Fruit fly (Drosophila melanogaster): ENCODE results near the gene CG31021.

The CG31021 gene

DNA sequence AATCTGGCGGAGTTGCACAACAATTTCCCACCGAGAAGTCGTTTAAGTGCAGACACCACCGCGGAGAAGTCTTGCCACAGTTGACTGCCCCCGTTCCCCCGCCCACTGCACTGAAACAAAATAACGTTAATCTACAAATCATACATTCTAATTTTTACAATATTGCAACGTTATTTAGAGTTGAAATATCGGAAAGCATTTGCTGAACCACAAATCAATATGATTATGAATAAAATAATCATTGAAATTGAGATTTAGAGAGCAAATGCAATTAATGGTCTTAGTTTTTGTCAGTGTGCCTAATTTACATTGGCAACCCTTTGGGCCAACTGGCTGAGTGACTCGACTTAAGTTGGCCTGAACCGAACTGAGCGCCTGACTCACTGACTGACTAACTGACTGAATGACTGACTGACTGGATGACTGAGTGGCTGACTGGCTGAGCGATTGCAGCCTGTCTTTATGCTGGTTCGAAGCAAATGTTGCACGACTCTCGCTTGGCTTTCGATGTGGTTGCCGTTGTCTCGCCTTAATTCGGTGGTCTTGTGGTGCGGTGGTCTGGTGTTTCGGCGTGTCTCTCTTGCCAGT lies 31.4 kb upstream of the CG31021 start:
- peak; percentile 80 for TF ChIP-seq psq (GFP tag; optimal IDR thresholded peaks at IDR 0.05)
- peak; percentile 37 for TF ChIP-seq Dif (GFP tag; optimal IDR thresholded peaks at IDR 0.05; ENCODE audit: partially characterized antibody)
- no peak for TF ChIP-seq Abd-B (GFP tag; optimal IDR thresholded peaks at IDR 0.05)
- no peak for TF ChIP-seq N (GFP tag; optimal IDR thresholded peaks at IDR 0.05)
- peak; percentile 88 for TF ChIP-seq dmrt93B (GFP tag; optimal IDR thresholded peaks at IDR 0.05)
- peak; percentile 71 for TF ChIP-seq CG9705 (GFP tag; optimal IDR thresholded peaks at IDR 0.05)
- peak; percentile 27 for TF ChIP-seq Rel (GFP tag; optimal IDR thresholded peaks at IDR 0.05)
- peak; percentile 43 for TF ChIP-seq Rel (tag; optimal IDR thresholded peaks at IDR 0.05)
- no peak for TF ChIP-seq Dfd (GFP tag; optimal IDR thresholded peaks at IDR 0.05)
- TF ChIP-seq CrebA (GFP tag; optimal IDR thresholded peaks at IDR 0.05; ENCODE audit: borderline replicate concordance), result peak; percentile 61
- no peak for TF ChIP-seq GATAd (GFP tag; optimal IDR thresholded peaks at IDR 0.05)
- TF ChIP-seq Hr83 (GFP tag; optimal IDR thresholded peaks at IDR 0.05; ENCODE audit: poor library complexity, severe bottlenecking), result no peak
- peak; percentile 6 for TF ChIP-seq Mio (GFP tag; optimal IDR thresholded peaks at IDR 0.05)
- peak; percentile 90 for TF ChIP-seq Sp1 (GFP tag; optimal IDR thresholded peaks at IDR 0.05)
- TF ChIP-seq pan (optimal IDR thresholded peaks at IDR 0.05), result no peak
- no peak for TF ChIP-seq Hr78 (GFP tag; optimal IDR thresholded peaks at IDR 0.05)
- peak; percentile 90 for TF ChIP-seq Hnf4 (GFP tag; optimal IDR thresholded peaks at IDR 0.05)
- peak; percentile 84 for TF ChIP-seq Jra (GFP tag; optimal IDR thresholded peaks at IDR 0.05)
- TF ChIP-seq lola (GFP tag; optimal IDR thresholded peaks at IDR 0.05), result no peak
- TF ChIP-seq CG32264 (GFP tag; optimal IDR thresholded peaks at IDR 0.05), result peak; percentile 71
- no peak for TF ChIP-seq Vsx2 (GFP tag; optimal IDR thresholded peaks at IDR 0.05; ENCODE audit: partially characterized antibody)
- TF ChIP-seq dl (GFP tag; optimal IDR thresholded peaks at IDR 0.05; ENCODE audit: insufficient read depth in 1 of 2, partially characterized antibody in 2 of 2), result peak in 1 of 2 experiments; percentile 24
- peak; percentile 90 for TF ChIP-seq rgr (GFP tag; optimal IDR thresholded peaks at IDR 0.05)
- TF ChIP-seq ey (GFP tag; optimal IDR thresholded peaks at IDR 0.05), result peak; percentile 92
- TF ChIP-seq usp (GFP tag; optimal IDR thresholded peaks at IDR 0.05), result no peak
- TF ChIP-seq sv (GFP tag; optimal IDR thresholded peaks at IDR 0.05), result peak; percentile 67
- peak; percentile 95 for TF ChIP-seq h (GFP tag; optimal IDR thresholded peaks at IDR 0.05)
- peak; percentile 83 for TF ChIP-seq brk (GFP tag; optimal IDR thresholded peaks at IDR 0.05)
- peak; percentile 94 for TF ChIP-seq woc (GFP tag; optimal IDR thresholded peaks at IDR 0.05)
- no peak for TF ChIP-seq tai (GFP tag; optimal IDR thresholded peaks at IDR 0.05)
- TF ChIP-seq Myc (optimal IDR thresholded peaks at IDR 0.05), result no peak
- peak; percentile 37 to 95 for TF ChIP-seq foxo (GFP tag; optimal IDR thresholded peaks at IDR 0.05)
- TF ChIP-seq jim (GFP tag; optimal IDR thresholded peaks at IDR 0.05), result no peak
- TF ChIP-seq br (GFP tag; optimal IDR thresholded peaks at IDR 0.05), result peak; percentile 89
- peak; percentile 92 for TF ChIP-seq HLH106 (tag; optimal IDR thresholded peaks at IDR 0.05)
- TF ChIP-seq OdsH (GFP tag; optimal IDR thresholded peaks at IDR 0.05), result peak; percentile 91
- peak; percentile 62 for TF ChIP-seq dsf (GFP tag; optimal IDR thresholded peaks at IDR 0.05; ENCODE audit: borderline replicate concordance)
- TF ChIP-seq fru (GFP tag; optimal IDR thresholded peaks at IDR 0.05), result peak; percentile 94
- TF ChIP-seq sage (GFP tag; optimal IDR thresholded peaks at IDR 0.05), result peak; percentile 80

DNA sequence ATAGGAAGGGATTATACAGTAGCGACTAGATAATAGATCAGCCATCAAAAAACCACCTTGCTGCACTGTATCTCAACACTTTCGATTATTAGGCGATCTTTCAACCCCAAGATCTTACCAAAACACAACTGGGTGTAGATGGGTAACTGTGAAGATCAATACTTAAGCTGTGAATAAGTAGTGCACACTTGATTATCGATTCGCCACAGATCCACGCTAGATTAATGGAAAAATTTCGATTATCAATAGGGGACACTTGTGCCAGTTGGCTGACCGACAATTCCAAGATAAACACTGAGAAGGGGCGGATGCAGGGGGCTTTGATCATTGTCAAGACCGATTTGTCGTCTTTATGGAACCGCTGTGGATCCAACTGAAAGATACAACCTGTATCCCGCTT lies 22.9 kb upstream of the CG31021 start, which contains the start of gene CG9702:
TSS of gene CG9702 (plus strand) at position 301 of the 400 bp plus-strand sequence.
- no peak for TF ChIP-seq CG32264 (GFP tag; optimal IDR thresholded peaks at IDR 0.05)
- no peak for TF ChIP-seq OdsH (GFP tag; optimal IDR thresholded peaks at IDR 0.05)
- TF ChIP-seq CG9705 (GFP tag; optimal IDR thresholded peaks at IDR 0.05), result no peak
- no peak for TF ChIP-seq foxo (GFP tag; optimal IDR thresholded peaks at IDR 0.05)
- no peak for TF ChIP-seq br (GFP tag; optimal IDR thresholded peaks at IDR 0.05)
- no peak for TF ChIP-seq sv (GFP tag; optimal IDR thresholded peaks at IDR 0.05)
- TF ChIP-seq dl (GFP tag; optimal IDR thresholded peaks at IDR 0.05; ENCODE audit: insufficient read depth in 1 of 2, partially characterized antibody in 2 of 2), result no peak
- no peak for TF ChIP-seq h (GFP tag; optimal IDR thresholded peaks at IDR 0.05)

Measured in whole organism, wandering third instar larva.